Worm (Caenorhabditis elegans) whole organism, L2 larva: ENCODE results near the gene F25F2.1.

Experiments
- C34F6.9 ChIP-seq: fragments of 150-350 bp; optimal IDR thresholded peaks from 2 replicates; lab custom pipeline; 2014; ENCODE audit warnings: missing biosample characterization, missing genetic modification characterization
- F13H6.1 ChIP-seq: sonication (generic microtip); optimal IDR thresholded peaks from 2 replicates; lab custom pipeline; 2016; ENCODE audit warnings: missing genetic modification characterization, missing compliant biosample characterization
- Y55F3AM.14 ChIP-seq: fragments of 200-800 bp; sonication (Bioruptor generic); optimal IDR thresholded peaks from 2 replicates; lab custom pipeline; 2018; ENCODE audit warnings: mild to moderate bottlenecking, missing genetic modification characterization, missing compliant biosample characterization
- ZK546.5 ChIP-seq: sonication (generic microtip); optimal IDR thresholded peaks from 2 replicates; lab custom pipeline; 2017; ENCODE audit warnings: missing biosample characterization, missing genetic modification characterization
- aly-2 ChIP-seq: fragments of 150-350 bp; optimal IDR thresholded peaks from 2 replicates; lab custom pipeline; 2014; ENCODE audit warnings: missing biosample characterization, missing genetic modification characterization
- ceh-16 ChIP-seq: fragments of 150-350 bp; optimal IDR thresholded peaks from 2 replicates; lab custom pipeline; 2014; ENCODE audit warnings: missing biosample characterization, missing genetic modification characterization
- crh-2 ChIP-seq: sonication (generic microtip); optimal IDR thresholded peaks from 2 replicates; lab custom pipeline; 2017; ENCODE audit warnings: missing biosample characterization, missing genetic modification characterization
- dmd-4 ChIP-seq: sonication (generic microtip); optimal IDR thresholded peaks from 2 replicates; lab custom pipeline; 2017; ENCODE audit warnings: missing biosample characterization, missing genetic modification characterization
- egl-27 ChIP-seq: sonication (generic microtip); optimal IDR thresholded peaks from 3 replicates; lab custom pipeline; 2017; ENCODE audit warnings: missing biosample characterization, missing genetic modification reagents, missing genetic modification characterization
- elt-1 ChIP-seq: fragments of 150-350 bp; optimal IDR thresholded peaks from 2 replicates; lab custom pipeline; 2014; ENCODE audit warnings: missing biosample characterization, missing genetic modification characterization
- elt-3 ChIP-seq: sonication (generic microtip); optimal IDR thresholded peaks from 2 replicates; lab custom pipeline; 2017; ENCODE audit warnings: missing biosample characterization, missing genetic modification characterization
- fos-1 ChIP-seq: fragments of 150-350 bp; optimal IDR thresholded peaks from 2 replicates; lab custom pipeline; 2014; ENCODE audit warnings: missing biosample characterization, missing genetic modification characterization
- gmeb-1 ChIP-seq: fragments of 150-350 bp; optimal IDR thresholded peaks from 2 replicates; lab custom pipeline; 2014; ENCODE audit warnings: missing biosample characterization, missing genetic modification characterization
- lin-11 ChIP-seq: fragments of 150-350 bp; sonication (generic microtip); optimal IDR thresholded peaks from 2 replicates; lab custom pipeline; 2014; ENCODE audit warnings: missing biosample characterization, missing genetic modification characterization, inconsistent platforms, mixed read lengths
- lin-13 ChIP-seq: fragments of 150-350 bp; optimal IDR thresholded peaks from 2 replicates; lab custom pipeline; 2014; ENCODE audit warnings: missing biosample characterization, missing genetic modification reagents, missing genetic modification characterization
- lsy-2 ChIP-seq, 2 experiments: fragments of 150-350 bp in 1 of 2; sonication (generic microtip) in 1 of 2; optimal IDR thresholded peaks; 2 replicates each; lab custom pipeline; 2014 to 2017; ENCODE audit warnings: missing biosample characterization in 2 of 2, missing genetic modification characterization in 2 of 2
- mdl-1 ChIP-seq, 2 experiments: fragments of 150-350 bp in 1 of 2; sonication (generic microtip) in 1 of 2; optimal IDR thresholded peaks; 2 replicates each; lab custom pipeline; 2017; ENCODE audit warnings: missing biosample characterization in 2 of 2, missing genetic modification characterization in 2 of 2
- nhr-11 ChIP-seq: fragments of 150-350 bp; optimal IDR thresholded peaks from 2 replicates; lab custom pipeline; 2014; ENCODE audit warnings: missing biosample characterization, missing genetic modification characterization
- nhr-12 ChIP-seq: fragments of 150-350 bp; optimal IDR thresholded peaks from 2 replicates; lab custom pipeline; 2014; ENCODE audit warnings: missing biosample characterization, missing genetic modification characterization
- nhr-129 ChIP-seq: fragments of 150-350 bp; optimal IDR thresholded peaks from 2 replicates; lab custom pipeline; 2014; ENCODE audit warnings: missing biosample characterization, missing genetic modification characterization
- nhr-21 ChIP-seq: fragments of 150-350 bp; optimal IDR thresholded peaks from 2 replicates; lab custom pipeline; 2014; ENCODE audit warnings: missing biosample characterization, missing genetic modification characterization
- nhr-237 ChIP-seq: fragments of 150-350 bp; optimal IDR thresholded peaks from 2 replicates; lab custom pipeline; 2014; ENCODE audit warnings: missing biosample characterization, missing genetic modification characterization
- nhr-6 ChIP-seq: fragments of 150-350 bp; optimal IDR thresholded peaks from 2 replicates; lab custom pipeline; 2014; ENCODE audit warnings: missing biosample characterization, missing genetic modification characterization
- nhr-77 ChIP-seq: fragments of 150-350 bp; optimal IDR thresholded peaks from 2 replicates; lab custom pipeline; 2014; ENCODE audit warnings: missing biosample characterization, missing genetic modification characterization
- peb-1 ChIP-seq: fragments of 150-350 bp; optimal IDR thresholded peaks from 2 replicates; lab custom pipeline; 2014; ENCODE audit warnings: missing biosample characterization, missing genetic modification characterization
- sem-4 ChIP-seq: fragments of 150-350 bp; optimal IDR thresholded peaks from 2 replicates; lab custom pipeline; 2014; ENCODE audit warnings: missing biosample characterization, missing genetic modification reagents, missing genetic modification characterization
- sma-3 ChIP-seq: sonication (generic microtip); optimal IDR thresholded peaks from 2 replicates; lab custom pipeline; 2016; ENCODE audit warnings: missing genetic modification reagents, missing genetic modification characterization, missing compliant biosample characterization
- sma-9 ChIP-seq, 2 experiments: fragments of 150-350 bp in 1 of 2; sonication (generic microtip) in 1 of 2; optimal IDR thresholded peaks; 2 replicates each; lab custom pipeline; 2014 to 2016; ENCODE audit warnings: missing genetic modification characterization in 2 of 2, mild to moderate bottlenecking in 1 of 2, missing biosample characterization in 1 of 2, missing compliant biosample characterization in 1 of 2, missing genetic modification reagents in 1 of 2, moderate library complexity in 1 of 2
- snpc-4 ChIP-seq: fragments of 150-350 bp; optimal IDR thresholded peaks from 2 replicates; lab custom pipeline; 2014; ENCODE audit warnings: missing biosample characterization, missing genetic modification characterization
- unc-39 ChIP-seq: fragments of 150-350 bp; optimal IDR thresholded peaks from 2 replicates; lab custom pipeline; 2014; ENCODE audit warnings: missing biosample characterization, missing genetic modification characterization
- unc-55 ChIP-seq: fragments of 150-350 bp; sonication (generic microtip); optimal IDR thresholded peaks from 3 replicates; lab custom pipeline; 2014; ENCODE audit warnings: missing biosample characterization, missing genetic modification reagents, missing genetic modification characterization
- unc-62 ChIP-seq: fragments of 150-350 bp; optimal IDR thresholded peaks from 2 replicates; lab custom pipeline; 2014; ENCODE audit warnings: missing biosample characterization, missing genetic modification reagents, missing genetic modification characterization
- ztf-11 ChIP-seq: sonication (generic microtip); optimal IDR thresholded peaks from 2 replicates; lab custom pipeline; 2017; ENCODE audit warnings: missing biosample characterization, missing genetic modification characterization
- ztf-4 ChIP-seq: fragments of 150-350 bp; optimal IDR thresholded peaks from 2 replicates; lab custom pipeline; 2014; ENCODE audit warnings: missing biosample characterization, missing genetic modification characterization

The F25F2.1 gene

ce11 chrIII:4525998-4526397 lies 17.3 kb downstream of the F25F2.1 start:
- no peak for TF ChIP-seq F13H6.1 (tag; lab: Kevin White, UChicago)
- no peak for TF ChIP-seq nhr-21 (tag; lab: Kevin White, UChicago)

- no peak for TF ChIP-seq peb-1 (tag; lab: Kevin White, UChicago)
- no peak for TF ChIP-seq Y55F3AM.14
- no peak for TF ChIP-seq egl-27
- TF ChIP-seq ztf-4 (tag; lab: Kevin White, UChicago): no peak
- no peak for TF ChIP-seq ztf-11 (tag; lab: Kevin White, UChicago)
- no peak for TF ChIP-seq elt-1
- no peak for TF ChIP-seq sem-4 (tag; lab: Kevin White, UChicago)
- no peak for TF ChIP-seq lin-13 (GFP tag; lab: Kevin White, UChicago)
- TF ChIP-seq unc-55 (GFP tag; lab: Kevin White, UChicago): no peak
- TF ChIP-seq lsy-2 (tag; optimal IDR thresholded peaks at IDR 0.05; lab: Kevin White, UChicago): no peak
- no peak for TF ChIP-seq gmeb-1 (tag; lab: Kevin White, UChicago)
- TF ChIP-seq, all 48 proteins: peak for 0
These were observed 22.3 kb downstream of the F25F2.1 start for ce11 chrIII:4530968-4531367.

ce11 chrIII:4540604-4541003 lies 31.9 kb downstream of the F25F2.1 start, which contains the start of gene ugt-62:
Gene ugt-62 (minus strand): TSS chrIII:4540623.
- TF ChIP-seq nhr-77 (no peak), aly-2 (tag; lab: Kevin White, UChicago) (no peak), sma-9 (GFP tag; optimal IDR thresholded peaks at IDR 0.05; lab: Kevin White, UChicago) (peak; percentile 40), sma-9 (tag; optimal IDR thresholded peaks at IDR 0.05; lab: Kevin White, UChicago) (no peak), egl-27 (no peak), ZK546.5 (tag; lab: Kevin White, UChicago) (no peak), F13H6.1 (tag; lab: Kevin White, UChicago) (no peak), nhr-129 (tag; lab: Kevin White, UChicago) (peak; percentile 38), snpc-4 (tag; lab: Kevin White, UChicago) (no peak), nhr-237 (tag; lab: Kevin White, UChicago) (no peak), crh-2 (peak; percentile 58), sma-3 (GFP tag; lab: Kevin White, UChicago) (no peak), elt-3 (tag; lab: Kevin White, UChicago) (no peak), lin-11 (tag; lab: Kevin White, UChicago) (no peak), nhr-6 (tag; lab: Kevin White, UChicago) (no peak), unc-62 (GFP tag; lab: Kevin White, UChicago) (no peak), nhr-12 (tag; lab: Kevin White, UChicago) (no peak), dmd-4 (tag; lab: Kevin White, UChicago) (no peak), fos-1 (tag; lab: Kevin White, UChicago) (peak; percentile 70)

- no peak for TF ChIP-seq mdl-1 (tag; optimal IDR thresholded peaks at IDR 0.05; lab: Kevin White, UChicago)
- no peak for TF ChIP-seq nhr-12 (tag; lab: Kevin White, UChicago)
- TF ChIP-seq aly-2 (tag; lab: Kevin White, UChicago): no peak
- peak in 1 of 2 experiments; percentile 18 for TF ChIP-seq lsy-2 (tag; optimal IDR thresholded peaks at IDR 0.05; lab: Kevin White, UChicago)
- no peak for TF ChIP-seq sma-9 (GFP tag; optimal IDR thresholded peaks at IDR 0.05; lab: Kevin White, UChicago)
- no peak for TF ChIP-seq sma-9 (tag; optimal IDR thresholded peaks at IDR 0.05; lab: Kevin White, UChicago)
- peak; percentile 4 for TF ChIP-seq crh-2
- peak; percentile 42 for TF ChIP-seq gmeb-1 (tag; lab: Kevin White, UChicago)
- TF ChIP-seq ceh-16 (tag; lab: Kevin White, UChicago): no peak
- peak; percentile 4 for TF ChIP-seq F13H6.1 (tag; lab: Kevin White, UChicago)
- peak; percentile 41 for TF ChIP-seq unc-55 (GFP tag; lab: Kevin White, UChicago)
- no peak for TF ChIP-seq Y55F3AM.14
- no peak for TF ChIP-seq unc-39 (tag; lab: Kevin White, UChicago)
- TF ChIP-seq, all 48 proteins: peak for 5
These were observed 33.8 kb downstream of the F25F2.1 start, which contains the start of the genes mrps-34 and cisd-3.1 for ce11 chrIII:4542362-4542931. Gene mrps-34 (minus strand): TSS chrIII:4542452. Gene cisd-3.1 (plus strand): TSS chrIII:4542881.

- TF ChIP-seq nhr-6 (tag; lab: Kevin White, UChicago) (no peak), C34F6.9 (tag; lab: Kevin White, UChicago) (no peak), nhr-11 (no peak), peb-1 (tag; lab: Kevin White, UChicago) (no peak), sma-3 (GFP tag; lab: Kevin White, UChicago) (no peak), crh-2 (no peak), gmeb-1 (tag; lab: Kevin White, UChicago) (no peak)
These were observed 36.3 kb downstream of the F25F2.1 start, which contains the start of gene M88.3 for ce11 chrIII:4544959-4545358. Gene M88.3 (minus strand): TSS chrIII:4545059.
